Fruit fly (Drosophila melanogaster) whole organism, wandering third instar larva: Measurements from ENCODE around the gene Psf1.

Source experiments
- Abd-B ChIP-seq: fragments of >200 bp; optimal IDR thresholded peaks from 2 replicates; lab custom pipeline; 2017; ENCODE audit warnings: missing biosample characterization, missing genetic modification characterization
- CG32264 ChIP-seq: fragments of 200-800 bp; sonication (Bioruptor generic); optimal IDR thresholded peaks from 2 replicates; lab custom pipeline; 2016; ENCODE audit warnings: missing biosample characterization, missing genetic modification characterization
- CG9705 ChIP-seq: fragments of 200-800 bp; sonication (Bioruptor generic); optimal IDR thresholded peaks from 2 replicates; lab custom pipeline; 2018; ENCODE audit warnings: missing biosample characterization, mild to moderate bottlenecking, missing genetic modification characterization
- CrebA ChIP-seq: fragments of 200-800 bp; sonication (Bioruptor generic); optimal IDR thresholded peaks from 2 replicates; lab custom pipeline; 2016; ENCODE audit warnings: missing biosample characterization, mild to moderate bottlenecking, missing genetic modification characterization, borderline replicate concordance
- Dfd ChIP-seq: fragments of >200 bp; optimal IDR thresholded peaks from 2 replicates; lab custom pipeline; 2017; ENCODE audit warnings: missing biosample characterization, missing genetic modification characterization
- Dif ChIP-seq: fragments of 200-275, 200-300 bp; sonication (Bioruptor generic); optimal IDR thresholded peaks from 2 replicates; lab custom pipeline; 2018; ENCODE audit warnings: missing biosample characterization, missing genetic modification characterization; ENCODE audit not compliant: partially characterized antibody
- GATAd ChIP-seq: sonication (Bioruptor generic); optimal IDR thresholded peaks from 2 replicates; lab custom pipeline; 2016; ENCODE audit warnings: missing biosample characterization, missing genetic modification characterization
- HLH106 ChIP-seq: fragments of 200-800 bp; optimal IDR thresholded peaks from 3 replicates; lab custom pipeline; 2019; ENCODE audit warnings: missing biosample characterization, mild to moderate bottlenecking, missing genetic modification characterization, moderate library complexity
- Hnf4 ChIP-seq: fragments of 200-800 bp; sonication (Bioruptor generic); optimal IDR thresholded peaks from 2 replicates; lab custom pipeline; 2016; ENCODE audit warnings: missing biosample characterization, mild to moderate bottlenecking, missing genetic modification characterization
- Hr78 ChIP-seq: fragments of >200 bp; optimal IDR thresholded peaks from 2 replicates; lab custom pipeline; 2017; ENCODE audit warnings: missing biosample characterization, missing genetic modification characterization
- Hr83 ChIP-seq: fragments of 200-300 bp; sonication (Bioruptor generic); optimal IDR thresholded peaks from 2 replicates; lab custom pipeline; 2016; ENCODE audit warnings: missing biosample characterization, mild to moderate bottlenecking, missing genetic modification characterization, moderate library complexity; ENCODE audit not compliant: poor library complexity, severe bottlenecking
- Jra ChIP-seq: sonication (Bioruptor generic); optimal IDR thresholded peaks from 2 replicates; lab custom pipeline; 2016; ENCODE audit warnings: missing biosample characterization, missing genetic modification characterization
- Mio ChIP-seq: sonication (Bioruptor generic); optimal IDR thresholded peaks from 2 replicates; lab custom pipeline; 2016; ENCODE audit warnings: missing biosample characterization, missing genetic modification characterization
- N ChIP-seq: fragments of >200 bp; optimal IDR thresholded peaks from 2 replicates; lab custom pipeline; 2018; ENCODE audit warnings: missing biosample characterization, missing external identifiers, missing genetic modification characterization
- OdsH ChIP-seq: fragments of 200-800 bp; sonication (Bioruptor generic); optimal IDR thresholded peaks from 2 replicates; lab custom pipeline; 2016; ENCODE audit warnings: missing biosample characterization, mild to moderate bottlenecking, missing genetic modification characterization
- Rel ChIP-seq, 2 experiments: fragments of 200-800 bp; sonication (Bioruptor generic) in 1 of 2; optimal IDR thresholded peaks; 2 replicates in 1 of 2; 3 replicates in 1 of 2; lab custom pipeline; 2016 to 2019; ENCODE audit warnings: mild to moderate bottlenecking in 2 of 2, missing biosample characterization in 2 of 2, missing genetic modification characterization in 2 of 2, moderate library complexity in 1 of 2
- Sp1 ChIP-seq: fragments of 200-800 bp; sonication (Bioruptor generic); optimal IDR thresholded peaks from 3 replicates; lab custom pipeline; 2019; ENCODE audit warnings: missing biosample characterization, mild to moderate bottlenecking, missing genetic modification characterization, moderate library complexity
- Vsx2 ChIP-seq: fragments of 200-300, 225-300 bp; sonication (Bioruptor generic); optimal IDR thresholded peaks from 2 replicates; lab custom pipeline; 2018; ENCODE audit warnings: missing biosample characterization, missing genetic modification characterization; ENCODE audit not compliant: partially characterized antibody
- br ChIP-seq: fragments of 200-800 bp; sonication (Bioruptor generic); optimal IDR thresholded peaks from 2 replicates; lab custom pipeline; 2016; ENCODE audit warnings: missing biosample characterization, missing genetic modification characterization
- brk ChIP-seq: fragments of 200-800 bp; sonication (Bioruptor generic); optimal IDR thresholded peaks from 2 replicates; lab custom pipeline; 2016; ENCODE audit warnings: missing biosample characterization, mild to moderate bottlenecking, missing genetic modification characterization
- dl ChIP-seq, 2 experiments: fragments of 175-275, 200-275 bp in 1 of 2; fragments of 200-275 bp in 1 of 2; sonication (Bioruptor generic); optimal IDR thresholded peaks; lab custom pipeline; 2018; ENCODE audit warnings: mild to moderate bottlenecking in 2 of 2, missing biosample characterization in 2 of 2, missing genetic modification characterization in 2 of 2, moderate library complexity in 2 of 2; ENCODE audit not compliant: partially characterized antibody in 2 of 2, insufficient read depth in 1 of 2
- dmrt93B ChIP-seq: fragments of 200-800 bp; sonication (Bioruptor generic); optimal IDR thresholded peaks from 2 replicates; lab custom pipeline; 2018; ENCODE audit warnings: missing biosample characterization, mild to moderate bottlenecking, missing genetic modification characterization
- dsf ChIP-seq: sonication (Bioruptor generic); optimal IDR thresholded peaks from 2 replicates; lab custom pipeline; 2016; ENCODE audit warnings: missing biosample characterization, missing genetic modification characterization, borderline replicate concordance
- ey ChIP-seq: fragments of 200-800 bp; sonication (Bioruptor generic); optimal IDR thresholded peaks from 2 replicates; lab custom pipeline; 2016; ENCODE audit warnings: missing biosample characterization, missing genetic modification characterization
- foxo ChIP-seq, 2 experiments: fragments of 200-800 bp; sonication (Bioruptor generic); optimal IDR thresholded peaks; 2 replicates in 1 of 2; 3 replicates in 1 of 2; lab custom pipeline; 2016 to 2017; ENCODE audit warnings: missing biosample characterization in 2 of 2, missing genetic modification characterization in 2 of 2
- fru ChIP-seq: fragments of 200-800 bp; sonication (Bioruptor generic); optimal IDR thresholded peaks from 3 replicates; lab custom pipeline; 2016; ENCODE audit warnings: missing biosample characterization, mild to moderate bottlenecking, missing genetic modification characterization
- h ChIP-seq: fragments of 200-800 bp; sonication (Bioruptor generic); optimal IDR thresholded peaks from 3 replicates; lab custom pipeline; 2016; ENCODE audit warnings: missing biosample characterization, mild to moderate bottlenecking, missing genetic modification characterization
- jim ChIP-seq: fragments of 175-275, 200-325 bp; sonication (Bioruptor generic); optimal IDR thresholded peaks from 2 replicates; lab custom pipeline; 2016; ENCODE audit warnings: missing biosample characterization, mild to moderate bottlenecking, missing genetic modification characterization
- lola ChIP-seq: fragments of >200 bp; optimal IDR thresholded peaks from 2 replicates; lab custom pipeline; 2017; ENCODE audit warnings: missing biosample characterization, missing genetic modification characterization
- pan ChIP-seq: fragments of >200 bp; optimal IDR thresholded peaks from 2 replicates; lab custom pipeline; 2017
- psq ChIP-seq: fragments of 200-800 bp; sonication (Bioruptor generic); optimal IDR thresholded peaks from 3 replicates; lab custom pipeline; 2017; ENCODE audit warnings: missing biosample characterization, mild to moderate bottlenecking, missing genetic modification characterization, moderate library complexity
- rgr ChIP-seq: fragments of 200-800 bp; sonication (Bioruptor generic); optimal IDR thresholded peaks from 3 replicates; lab custom pipeline; 2016; ENCODE audit warnings: missing biosample characterization, mild to moderate bottlenecking, missing genetic modification characterization
- sage ChIP-seq: fragments of 200-800 bp; sonication (Bioruptor generic); optimal IDR thresholded peaks from 2 replicates; lab custom pipeline; 2016; ENCODE audit warnings: missing biosample characterization, mild to moderate bottlenecking, missing genetic modification characterization
- sv ChIP-seq: fragments of 200-800 bp; sonication (Bioruptor generic); optimal IDR thresholded peaks from 3 replicates; lab custom pipeline; 2016; ENCODE audit warnings: missing biosample characterization, missing genetic modification characterization
- tai ChIP-seq: sonication (Bioruptor generic); optimal IDR thresholded peaks from 2 replicates; lab custom pipeline; 2016; ENCODE audit warnings: missing biosample characterization, missing genetic modification characterization
- usp ChIP-seq: fragments of >200 bp; optimal IDR thresholded peaks from 2 replicates; lab custom pipeline; 2017; ENCODE audit warnings: missing biosample characterization, missing genetic modification characterization
- woc ChIP-seq: sonication (Bioruptor generic); optimal IDR thresholded peaks from 2 replicates; lab custom pipeline; 2016; ENCODE audit warnings: missing biosample characterization, mild to moderate bottlenecking, missing genetic modification characterization

The Psf1 gene

dm6 chr3L:1264998-1265397, 17.5 kb upstream of the Psf1 start (continued):
- TF ChIP-seq fru (GFP tag; lab: Kevin White, UChicago) (peak; percentile 34), usp (no peak)
- TF ChIP-seq, all 38 proteins: peak for 11

- TF ChIP-seq dl (GFP tag; optimal IDR thresholded peaks at IDR 0.05; lab: Kevin White, UChicago; ENCODE audit: insufficient read depth in 1 of 2, partially characterized antibody in 2 of 2) (no peak), woc (no peak), CrebA (GFP tag; lab: Kevin White, UChicago) (no peak), psq (GFP tag; lab: Kevin White, UChicago) (no peak), GATAd (no peak), fru (GFP tag; lab: Kevin White, UChicago) (no peak), dsf (GFP tag; lab: Kevin White, UChicago) (no peak), usp (no peak), CG32264 (GFP tag; lab: Kevin White, UChicago) (no peak), HLH106 (tag; lab: Kevin White, UChicago) (no peak), CG9705 (GFP tag; lab: Kevin White, UChicago) (no peak), rgr (GFP tag; lab: Kevin White, UChicago) (no peak), Rel (GFP tag; optimal IDR thresholded peaks at IDR 0.05; lab: Kevin White, UChicago) (no peak), Rel (tag; optimal IDR thresholded peaks at IDR 0.05; lab: Kevin White, UChicago) (no peak), Dfd (GFP tag; lab: Kevin White, UChicago) (no peak), h (GFP tag; lab: Kevin White, UChicago) (no peak), Dif (GFP tag; lab: Kevin White, UChicago) (no peak), N (GFP tag; lab: Kevin White, UChicago) (no peak), Abd-B (GFP tag; lab: Kevin White, UChicago) (no peak), foxo (GFP tag; optimal IDR thresholded peaks at IDR 0.05; lab: Kevin White, UChicago) (no peak)
- TF ChIP-seq, all 38 proteins: peak for 0
These were observed 11.1 kb upstream of the Psf1 start for dm6 chr3L:1258547-1258946.

- no peak for TF ChIP-seq brk (GFP tag; lab: Kevin White, UChicago)
- TF ChIP-seq HLH106 (tag; lab: Kevin White, UChicago): no peak
- TF ChIP-seq fru (GFP tag; lab: Kevin White, UChicago): peak; percentile 35
- TF ChIP-seq Jra (GFP tag; lab: Kevin White, UChicago): no peak
- peak; percentile 23 for TF ChIP-seq Dif (GFP tag; lab: Kevin White, UChicago)
- TF ChIP-seq sv (GFP tag; lab: Kevin White, UChicago): no peak
- TF ChIP-seq Hnf4: no peak
- TF ChIP-seq CG9705 (GFP tag; lab: Kevin White, UChicago): no peak
- no peak for TF ChIP-seq pan (lab: Kevin White, UChicago)
- peak; percentile 15 for TF ChIP-seq Sp1 (GFP tag; lab: Kevin White, UChicago)
- no peak for TF ChIP-seq CrebA (GFP tag; lab: Kevin White, UChicago)
- peak; percentile 17 for TF ChIP-seq Hr83
- no peak for TF ChIP-seq ey
- no peak for TF ChIP-seq sage
- no peak for TF ChIP-seq Rel (GFP tag; optimal IDR thresholded peaks at IDR 0.05; lab: Kevin White, UChicago)
- TF ChIP-seq Rel (tag; optimal IDR thresholded peaks at IDR 0.05; lab: Kevin White, UChicago): peak; percentile 17
- no peak for TF ChIP-seq dsf (GFP tag; lab: Kevin White, UChicago)
- no peak for TF ChIP-seq Abd-B (GFP tag; lab: Kevin White, UChicago)
- no peak for TF ChIP-seq lola (GFP tag; lab: Kevin White, UChicago)
- TF ChIP-seq Dfd (GFP tag; lab: Kevin White, UChicago): no peak
- no peak for TF ChIP-seq Mio (GFP tag; lab: Kevin White, UChicago)
- TF ChIP-seq dl (GFP tag; optimal IDR thresholded peaks at IDR 0.05; lab: Kevin White, UChicago; ENCODE audit: insufficient read depth in 1 of 2, partially characterized antibody in 2 of 2): no peak
- peak; percentile 65 for TF ChIP-seq h (GFP tag; lab: Kevin White, UChicago)
- peak in 1 of 2 experiments; percentile 10 for TF ChIP-seq foxo (GFP tag; optimal IDR thresholded peaks at IDR 0.05; lab: Kevin White, UChicago)
- no peak for TF ChIP-seq woc
- no peak for TF ChIP-seq OdsH (GFP tag; lab: Kevin White, UChicago)
- no peak for TF ChIP-seq GATAd
- TF ChIP-seq jim (GFP tag; lab: Kevin White, UChicago): peak; percentile 12
- peak; percentile 9 for TF ChIP-seq rgr (GFP tag; lab: Kevin White, UChicago)
- TF ChIP-seq tai: no peak
- no peak for TF ChIP-seq usp
- no peak for TF ChIP-seq N (GFP tag; lab: Kevin White, UChicago)
- TF ChIP-seq Vsx2 (GFP tag; lab: Kevin White, UChicago): peak; percentile 43
- no peak for TF ChIP-seq Hr78 (GFP tag; lab: Kevin White, UChicago)
- TF ChIP-seq br (GFP tag; lab: Kevin White, UChicago): peak; percentile 7
- no peak for TF ChIP-seq CG32264 (GFP tag; lab: Kevin White, UChicago)
- no peak for TF ChIP-seq dmrt93B (GFP tag; lab: Kevin White, UChicago)
These were observed 8.7 kb upstream of the Psf1 start, which contains the start of gene tfc for dm6 chr3L:1256061-1256780. Gene tfc, plus strand, starts transcription at chr3L:1256449.
